Worm (Caenorhabditis elegans) whole organism, midembryonic: ENCODE measurements around the gene C14A4.9.

Experiments
- T22C8.4 ChIP-seq: fragments of 200-800 bp; sonication (Bioruptor generic); IDR thresholded peaks from 2 replicates; pipeline ENCODE4 v1.3.6; 2022; ENCODE audit warnings: missing genetic modification characterization, missing compliant biosample characterization
- cog-1 ChIP-seq: sonication (generic microtip); optimal IDR thresholded peaks from 2 replicates; lab custom pipeline; 2016; ENCODE audit warnings: missing genetic modification characterization, missing compliant biosample characterization
- flt-1 ChIP-seq: fragments of 200-800 bp; sonication (Bioruptor generic); IDR thresholded peaks from 2 replicates; pipeline ENCODE4 v1.3.6; 2022; ENCODE audit warnings: missing genetic modification characterization, missing compliant biosample characterization
- klf-2 ChIP-seq: fragments of 200-800 bp; sonication (Bioruptor generic); conservative IDR thresholded peaks from 2 replicates; pipeline ENCODE4 v1.3.6; 2022; ENCODE audit warnings: missing genetic modification reagents, missing genetic modification characterization, missing compliant biosample characterization
- med-1 ChIP-seq: sonication (generic microtip); optimal IDR thresholded peaks from 2 replicates; lab custom pipeline; 2017; ENCODE audit warnings: missing genetic modification characterization, mild to moderate bottlenecking, missing compliant biosample characterization, antibody characterized with exemption, missing genetic modification reagents; ENCODE audit not compliant: insufficient read depth
- ref-1 ChIP-seq: fragments of 200-800 bp; sonication (Bioruptor generic); conservative IDR thresholded peaks from 2 replicates; pipeline ENCODE4 v1.3.6; 2022; ENCODE audit warnings: missing genetic modification reagents, missing genetic modification characterization, missing compliant biosample characterization
- tab-1 ChIP-seq: fragments of 200-800 bp; sonication (Bioruptor generic); IDR thresholded peaks from 2 replicates; pipeline ENCODE4 v1.3.6; 2022; ENCODE audit warnings: missing genetic modification characterization, missing compliant biosample characterization
- ztf-23 ChIP-seq: fragments of 200-800 bp; sonication (Bioruptor generic); IDR thresholded peaks from 2 replicates; pipeline ENCODE4 v1.3.6; 2022; ENCODE audit warnings: missing genetic modification reagents, missing genetic modification characterization, missing compliant biosample characterization
- ztf-29 ChIP-seq: fragments of 200-800 bp; sonication (Bioruptor generic); IDR thresholded peaks from 2 replicates; pipeline ENCODE4 v1.3.6; 2022; ENCODE audit warnings: missing genetic modification reagents, missing genetic modification characterization, missing compliant biosample characterization

ce11 chrII:10564578-10564977 is 34.6 kb upstream of the C14A4.9 start, which contains the start of the genes C06A1.6 and C06A1.7:
- TF ChIP-seq flt-1 (no peak), T22C8.4 (GFP tag; lab: Robert Waterston, UW) (no peak), tab-1 (GFP tag; lab: Robert Waterston, UW) (no peak), cog-1 (tag; lab: Kevin White, UChicago) (no peak), med-1 (GFP tag; lab: Kevin White, UChicago) (no peak), ztf-23 (GFP tag; lab: Robert Waterston, UW) (no peak), ref-1 (GFP tag; lab: Robert Waterston, UW) (no peak), klf-2 (GFP tag; lab: Robert Waterston, UW) (no peak), ztf-29 (GFP tag; lab: Robert Waterston, UW) (no peak)
